Worm (Caenorhabditis elegans): ENCODE data around the gene ZC53.1.
A peak's percentile ranks its signal among the peaks of the same experiment; 100 is the strongest.

Gene ZC53.1

DNA sequence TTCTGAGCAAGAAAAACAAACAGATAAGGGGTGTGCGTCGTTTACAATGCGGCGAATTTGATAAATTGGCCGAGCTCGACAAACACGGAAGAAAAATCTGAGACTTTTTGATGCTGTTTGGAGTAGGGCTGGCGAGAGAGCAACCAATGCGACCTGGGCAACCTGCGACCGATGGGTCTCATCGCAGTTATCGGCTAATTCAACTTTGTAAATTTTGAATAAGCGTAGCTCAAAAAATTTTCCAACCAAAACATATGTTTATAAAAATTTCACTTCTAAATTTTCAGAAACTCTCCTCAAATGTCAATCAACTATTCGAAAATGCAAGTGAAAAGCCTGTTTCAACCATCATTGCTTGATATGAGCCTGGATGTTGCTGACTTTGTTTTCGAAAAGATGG, 21.3 kb downstream of the ZC53.1 start, which contains the start of gene B0294.3:
B0294.3 (plus strand) TSS at position 301 of the 400 bp plus-strand sequence.
- TF ChIP-seq W03F9.2 (tag; optimal IDR thresholded peaks at IDR 0.05) (no peak), him-1 (tag; optimal IDR thresholded peaks at IDR 0.05) (no peak), dao-5 (tag; optimal IDR thresholded peaks at IDR 0.05) (no peak)

DNA sequence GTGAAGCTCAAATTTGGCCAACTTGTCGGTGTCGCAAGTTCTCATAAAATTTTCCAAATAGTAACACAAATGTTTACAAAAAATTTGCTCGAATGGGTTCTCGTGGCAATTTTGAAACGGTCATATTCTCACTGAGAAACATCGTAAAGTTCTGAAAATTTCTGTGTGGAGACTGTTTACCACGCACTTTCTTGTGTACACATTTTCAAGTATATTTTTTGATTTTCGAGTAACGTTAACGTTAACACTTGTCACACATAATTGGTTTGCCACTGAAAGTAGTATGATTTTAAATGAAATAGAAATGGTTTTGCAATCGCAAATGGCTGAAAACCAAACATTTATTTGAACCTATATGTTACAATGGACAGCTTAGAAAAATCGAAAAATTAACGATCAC, 22.3 kb downstream of the ZC53.1 start:
- TF ChIP-seq W03F9.2 (tag; optimal IDR thresholded peaks at IDR 0.05) (no peak), dao-5 (tag; optimal IDR thresholded peaks at IDR 0.05) (no peak), him-1 (tag; optimal IDR thresholded peaks at IDR 0.05) (no peak)

DNA sequence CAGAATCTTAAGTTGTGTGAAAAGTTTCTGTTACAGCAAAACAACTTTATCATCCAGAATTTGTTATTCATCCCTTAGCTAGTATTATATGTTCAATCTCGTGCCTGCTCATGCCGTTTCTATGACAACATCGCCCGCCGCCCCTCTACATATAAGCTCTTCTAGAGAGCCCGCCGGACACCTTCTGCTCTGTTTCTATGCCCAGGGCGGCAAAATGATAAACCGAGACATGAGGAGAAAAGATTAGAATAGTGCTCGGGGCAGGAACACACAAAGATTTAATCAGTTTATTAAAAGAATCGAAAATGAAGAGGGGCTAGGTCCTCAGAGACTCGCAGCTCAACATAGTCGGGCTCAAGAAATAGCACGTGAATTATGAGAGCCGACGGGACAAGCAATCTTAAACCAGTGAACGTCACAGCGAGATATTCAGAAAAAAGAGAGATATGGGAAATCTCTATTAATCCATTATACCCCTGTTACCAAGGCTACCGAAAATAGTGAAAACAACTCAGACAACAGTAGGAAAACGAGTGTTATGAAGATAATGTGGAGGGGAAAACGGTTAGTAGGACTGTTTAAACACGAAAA, 24.6 kb downstream of the ZC53.1 start:
- TF ChIP-seq him-1 (tag; optimal IDR thresholded peaks at IDR 0.05) = peak; percentile 54
- TF ChIP-seq W03F9.2 (tag; optimal IDR thresholded peaks at IDR 0.05) = no peak

DNA sequence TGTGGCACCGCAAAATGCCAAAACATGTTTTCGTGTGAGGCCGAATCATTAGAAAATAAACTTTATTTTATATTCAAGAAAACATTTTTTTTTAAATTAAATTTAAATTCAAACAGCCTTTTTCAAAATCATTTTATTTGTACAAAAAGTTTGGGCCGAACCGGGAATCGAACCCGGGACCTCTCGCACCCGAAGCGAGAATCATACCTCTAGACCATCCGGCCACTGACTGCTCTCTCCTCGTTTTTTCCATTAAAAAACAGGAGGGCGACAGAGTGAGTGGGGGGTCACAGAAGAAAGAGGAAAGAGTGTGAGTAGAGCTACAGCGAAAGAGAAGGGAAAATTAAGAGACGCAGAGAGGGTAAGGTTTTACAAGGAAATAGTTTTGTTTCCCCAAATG, 32.5 kb downstream of the ZC53.1 start:
- TF ChIP-seq W03F9.2 (tag; optimal IDR thresholded peaks at IDR 0.05) (no peak), him-1 (tag; optimal IDR thresholded peaks at IDR 0.05) (peak; percentile 23), dao-5 (tag; optimal IDR thresholded peaks at IDR 0.05) (peak; percentile 8)

DNA sequence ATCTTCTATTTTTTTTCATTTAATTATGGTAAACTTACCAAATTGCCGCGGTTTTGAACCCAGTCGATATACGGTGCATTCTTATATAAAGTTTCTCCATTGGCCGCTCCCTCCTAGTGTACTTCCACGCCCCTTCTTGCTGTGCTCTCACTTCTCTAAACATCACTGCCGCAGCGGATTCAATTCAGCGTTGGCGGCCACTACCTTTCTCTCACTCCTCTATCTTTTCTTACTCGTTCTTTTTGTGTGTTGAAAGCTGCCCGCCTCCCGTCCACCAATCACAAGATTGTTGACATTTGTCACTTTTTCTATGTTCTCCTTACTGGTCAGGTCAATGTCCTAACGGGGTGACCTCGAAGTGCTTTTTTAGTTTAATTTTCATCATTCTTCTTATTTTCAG, 42.2 kb downstream of the ZC53.1 start:
- TF ChIP-seq W03F9.2 (tag; optimal IDR thresholded peaks at IDR 0.05) = no peak
- no peak for TF ChIP-seq him-1 (tag; optimal IDR thresholded peaks at IDR 0.05)
- TF ChIP-seq dao-5 (tag; optimal IDR thresholded peaks at IDR 0.05) = no peak

DNA sequence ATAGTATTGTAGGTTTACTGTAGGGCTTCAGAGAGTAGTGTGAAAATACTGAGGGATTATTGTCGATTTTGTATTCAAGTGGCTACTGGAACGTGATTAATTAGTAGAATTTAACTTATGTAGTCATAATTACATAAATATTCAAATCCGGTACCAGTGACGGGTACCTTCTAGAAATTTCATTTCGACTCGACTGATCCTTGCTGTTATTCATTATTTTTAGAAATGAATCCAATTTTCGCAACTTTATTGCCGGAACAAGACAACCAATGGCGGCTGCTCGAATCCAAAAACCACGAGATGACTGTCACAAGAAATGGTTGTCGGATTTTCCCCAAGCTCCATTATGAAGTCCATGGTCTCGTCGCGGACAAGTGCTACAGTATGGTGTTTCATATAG, 48.2 kb downstream of the ZC53.1 start, which contains the start of gene tbx-41:
tbx-41 (plus strand) TSS at position 301 of the 400 bp plus-strand sequence.
- TF ChIP-seq dao-5 (tag; optimal IDR thresholded peaks at IDR 0.05) (no peak), W03F9.2 (tag; optimal IDR thresholded peaks at IDR 0.05) (no peak), him-1 (tag; optimal IDR thresholded peaks at IDR 0.05) (no peak)

All from whole organism, L4/young adult.